Worm (Caenorhabditis elegans) whole organism, young adult: ENCODE measurements around the gene C46F11.5.
A peak's percentile ranks its signal among the peaks of the same experiment; 100 is the strongest.

Source experiments
- B0336.3 ChIP-seq: fragments of 200-800 bp; sonication (Bioruptor generic); IDR thresholded peaks from 2 replicates; pipeline ENCODE4 v1.3.6; 2022; ENCODE audit warnings: missing genetic modification characterization, missing compliant biosample characterization
- D2030.7 ChIP-seq: fragments of 200-800 bp; sonication (Bioruptor generic); IDR thresholded peaks from 2 replicates; pipeline ENCODE4 v1.3.6; 2022; ENCODE audit warnings: missing genetic modification reagents, missing genetic modification characterization, missing compliant biosample characterization
- F22D6.2 ChIP-seq: sonication (generic microtip); optimal IDR thresholded peaks from 2 replicates; lab custom pipeline; 2016; ENCODE audit warnings: mild to moderate bottlenecking, missing genetic modification characterization, missing compliant biosample characterization
- F23B12.7 ChIP-seq: sonication (generic microtip); optimal IDR thresholded peaks from 2 replicates; lab custom pipeline; 2017; ENCODE audit warnings: missing genetic modification characterization, mild to moderate bottlenecking, missing compliant biosample characterization, antibody characterized with exemption, moderate library complexity; ENCODE audit not compliant: insufficient read depth
- Y53G8AR.9 ChIP-seq: fragments of 200-800 bp; sonication (Bioruptor generic); conservative IDR thresholded peaks from 2 replicates; pipeline ENCODE4 v1.3.6; 2022; ENCODE audit warnings: missing genetic modification reagents, missing genetic modification characterization, missing compliant biosample characterization
- Y56A3A.18 ChIP-seq: fragments of 200-800 bp; sonication (Bioruptor generic); IDR thresholded peaks from 2 replicates; pipeline ENCODE4 v1.3.6; 2022; ENCODE audit warnings: missing genetic modification reagents, missing genetic modification characterization, missing compliant biosample characterization
- ZK185.1 ChIP-seq: sonication (generic microtip); optimal IDR thresholded peaks from 2 replicates; lab custom pipeline; 2016; ENCODE audit warnings: mild to moderate bottlenecking, missing genetic modification characterization, missing compliant biosample characterization; ENCODE audit not compliant: poor library complexity, severe bottlenecking
- aptf-2 ChIP-seq: fragments of 200-800 bp; sonication (Bioruptor generic); conservative IDR thresholded peaks from 2 replicates; pipeline ENCODE4 v1.3.6; 2022; ENCODE audit warnings: missing genetic modification reagents, missing genetic modification characterization, missing compliant biosample characterization
- attf-5 ChIP-seq: fragments of 200-800 bp; sonication (Bioruptor generic); optimal IDR thresholded peaks from 2 replicates; lab custom pipeline; 2018; ENCODE audit warnings: mild to moderate bottlenecking, missing genetic modification characterization, missing compliant biosample characterization
- bed-1 ChIP-seq: fragments of 200-800 bp; sonication (Bioruptor generic); IDR thresholded peaks from 2 replicates; pipeline ENCODE4 v1.3.6; 2022; ENCODE audit warnings: missing genetic modification reagents, missing genetic modification characterization, missing compliant biosample characterization
- bed-2 ChIP-seq: fragments of 200-800 bp; sonication (Bioruptor generic); IDR thresholded peaks from 2 replicates; pipeline ENCODE4 v1.3.6; 2022; ENCODE audit warnings: missing genetic modification reagents, missing genetic modification characterization, missing compliant biosample characterization
- cebp-1 ChIP-seq, 2 experiments: fragments of 200-800 bp in 1 of 2; sonication (Bioruptor generic) in 1 of 2; sonication (generic microtip) in 1 of 2; IDR thresholded peaks in 1 of 2; optimal IDR thresholded peaks in 1 of 2; 2 replicates each; pipeline versions ENCODE4 v1.3.6 to Lab custom; 2017 to 2022; ENCODE audit warnings: missing compliant biosample characterization in 2 of 2, missing genetic modification characterization in 2 of 2, mild to moderate bottlenecking in 1 of 2, missing genetic modification reagents in 1 of 2, moderate library complexity in 1 of 2
- efl-1 ChIP-seq: fragments of 150-350 bp; optimal IDR thresholded peaks from 2 replicates; lab custom pipeline; 2014; ENCODE audit warnings: missing biosample characterization, missing genetic modification reagents, missing genetic modification characterization
- egl-18 ChIP-seq: fragments of 200-800 bp; sonication (Bioruptor generic); IDR thresholded peaks from 2 replicates; pipeline ENCODE4 v1.3.6; 2022; ENCODE audit warnings: missing genetic modification reagents, missing genetic modification characterization, missing compliant biosample characterization
- egrh-3 ChIP-seq: fragments of 200-800 bp; sonication (Bioruptor generic); IDR thresholded peaks from 2 replicates; pipeline ENCODE4 v1.3.6; 2022; ENCODE audit warnings: missing genetic modification reagents, missing genetic modification characterization, missing compliant biosample characterization
- him-1 ChIP-seq: sonication (generic microtip); optimal IDR thresholded peaks from 2 replicates; lab custom pipeline; 2016; ENCODE audit warnings: missing genotype, missing genetic modification reagents, missing genetic modification characterization, missing compliant biosample characterization
- hlh-26 ChIP-seq: fragments of 200-800 bp; sonication (Bioruptor generic); conservative IDR thresholded peaks from 2 replicates; pipeline ENCODE4 v1.3.6; 2022; ENCODE audit warnings: missing genetic modification reagents, missing genetic modification characterization, missing compliant biosample characterization
- hmg-20 ChIP-seq: fragments of 200-800 bp; sonication (Bioruptor generic); IDR thresholded peaks from 2 replicates; pipeline ENCODE4 v1.3.6; 2022; ENCODE audit warnings: missing genetic modification reagents, missing genetic modification characterization, missing compliant biosample characterization
- hsf-1 ChIP-seq: fragments of 200-800 bp; sonication (Bioruptor generic); IDR thresholded peaks from 2 replicates; pipeline ENCODE4 v1.3.6; 2022; ENCODE audit warnings: missing genetic modification reagents, missing genetic modification characterization, missing compliant biosample characterization
- lag-1 ChIP-seq: fragments of 200-800 bp; sonication (Bioruptor generic); IDR thresholded peaks from 2 replicates; pipeline ENCODE4 v1.3.6; 2022; ENCODE audit warnings: missing genetic modification reagents, missing genetic modification characterization, missing compliant biosample characterization
- lin-26 ChIP-seq: fragments of 200-800 bp; sonication (Bioruptor generic); IDR thresholded peaks from 2 replicates; pipeline ENCODE4 v1.3.6; 2022; ENCODE audit warnings: missing genetic modification reagents, missing genetic modification characterization, missing compliant biosample characterization
- lin-54 ChIP-seq: fragments of 200-800 bp; sonication (Bioruptor generic); optimal IDR thresholded peaks from 2 replicates; lab custom pipeline; 2018; ENCODE audit warnings: mild to moderate bottlenecking, missing genetic modification characterization, missing compliant biosample characterization
- lsl-1 ChIP-seq: fragments of 200-800 bp; sonication (Bioruptor generic); optimal IDR thresholded peaks from 2 replicates; lab custom pipeline; 2018; ENCODE audit warnings: mild to moderate bottlenecking, missing genetic modification characterization, moderate library complexity, missing compliant biosample characterization
- lsy-27 ChIP-seq: sonication (generic microtip); optimal IDR thresholded peaks from 2 replicates; lab custom pipeline; 2017; ENCODE audit warnings: missing genetic modification characterization, mild to moderate bottlenecking, missing compliant biosample characterization, antibody characterized with exemption, missing genotype, borderline replicate concordance; ENCODE audit not compliant: insufficient read depth
- madf-8 ChIP-seq: fragments of 200-800 bp; sonication (Bioruptor generic); conservative IDR thresholded peaks from 2 replicates; pipeline ENCODE4 v1.3.6; 2022; ENCODE audit warnings: missing genetic modification reagents, missing genetic modification characterization, missing compliant biosample characterization
- nfyb-1 ChIP-seq: fragments of 200-800 bp; sonication (Bioruptor generic); IDR thresholded peaks from 2 replicates; pipeline ENCODE4 v1.3.6; 2022; ENCODE audit warnings: missing genetic modification reagents, missing genetic modification characterization, missing compliant biosample characterization
- nhr-80 ChIP-seq: sonication (generic microtip); optimal IDR thresholded peaks from 2 replicates; lab custom pipeline; 2016; ENCODE audit warnings: missing genetic modification characterization, missing compliant biosample characterization
- pbrm-1 ChIP-seq: fragments of 200-800 bp; sonication (Bioruptor generic); IDR thresholded peaks from 2 replicates; pipeline ENCODE4 v1.3.6; 2022; ENCODE audit warnings: missing genetic modification reagents, missing genetic modification characterization, missing compliant biosample characterization
- repo-1 ChIP-seq: sonication (generic microtip); optimal IDR thresholded peaks from 2 replicates; lab custom pipeline; 2017; ENCODE audit warnings: mild to moderate bottlenecking, missing genetic modification characterization, missing compliant biosample characterization
- sea-2 ChIP-seq: fragments of 200-800 bp; sonication (Bioruptor generic); IDR thresholded peaks from 2 replicates; pipeline ENCODE4 v1.3.6; 2022; ENCODE audit warnings: missing genetic modification characterization, missing compliant biosample characterization
- snpc-1.1 ChIP-seq: sonication (generic microtip); optimal IDR thresholded peaks from 2 replicates; lab custom pipeline; 2017; ENCODE audit warnings: missing genetic modification characterization, mild to moderate bottlenecking, missing compliant biosample characterization, antibody characterized with exemption, moderate library complexity, missing genotype, missing genetic modification reagents; ENCODE audit not compliant: insufficient read depth
- snpc-3.4 ChIP-seq: sonication (generic microtip); optimal IDR thresholded peaks from 2 replicates; lab custom pipeline; 2017; ENCODE audit warnings: missing genetic modification characterization, mild to moderate bottlenecking, missing compliant biosample characterization, antibody characterized with exemption, moderate library complexity, missing genotype, missing genetic modification reagents
- zfh-2 ChIP-seq: fragments of 200-800 bp; sonication (Bioruptor generic); conservative IDR thresholded peaks from 2 replicates; pipeline ENCODE4 v1.3.6; 2022; ENCODE audit warnings: missing genetic modification reagents, missing genetic modification characterization, missing compliant biosample characterization
- ztf-25 ChIP-seq: fragments of 200-800 bp; sonication (Bioruptor generic); IDR thresholded peaks from 2 replicates; pipeline ENCODE4 v1.3.6; 2022; ENCODE audit warnings: missing genetic modification reagents, missing genetic modification characterization, missing compliant biosample characterization

Gene C46F11.5

ce11 chrIII:3637251-3637989 lies 20.0 kb downstream of the C46F11.5 start:
- TF ChIP-seq egrh-3 (GFP tag; lab: Robert Waterston, UW) (no peak), zfh-2 (peak; percentile 45; the same call in 1 of the 2 replicates), pbrm-1 (no peak), attf-5 (GFP tag; lab: Kevin White, UChicago) (peak; percentile 61), lsl-1 (GFP tag; lab: Kevin White, UChicago) (no peak), Y56A3A.18 (GFP tag; lab: Robert Waterston, UW) (no peak), D2030.7 (GFP tag; lab: Robert Waterston, UW) (no peak), cebp-1 (GFP tag; IDR thresholded peaks at IDR 0.05; lab: Robert Waterston, UW) (peak; percentile 52; the same call in 1 of the 2 replicates), cebp-1 (tag; optimal IDR thresholded peaks at IDR 0.05; lab: Kevin White, UChicago) (peak; percentile 91), Y53G8AR.9 (GFP tag; lab: Robert Waterston, UW) (no peak), nhr-80 (peak; percentile 86)
- TF ChIP-seq, all 124 proteins: peak for 4

ce11 chrIII:3635844-3636243 lies 21.6 kb downstream of the C46F11.5 start, which contains the start of gene rilp-1:
TSS of gene rilp-1 (plus strand) at chrIII:3636144.
- no peak for TF ChIP-seq F22D6.2 (tag; lab: Kevin White, UChicago)
- no peak for TF ChIP-seq hsf-1 (GFP tag; lab: Robert Waterston, UW)
- no peak for TF ChIP-seq egl-18 (GFP tag; lab: Robert Waterston, UW)
- TF ChIP-seq hlh-26 (GFP tag; lab: Robert Waterston, UW): no peak
- TF ChIP-seq lsy-27 (tag; lab: Kevin White, UChicago): no peak
- TF ChIP-seq F23B12.7 (tag; lab: Kevin White, UChicago): no peak
- no peak for TF ChIP-seq bed-1 (GFP tag; lab: Robert Waterston, UW)

ce11 chrIII:3634873-3635272 lies 22.5 kb downstream of the C46F11.5 start:
- TF ChIP-seq ZK185.1 (tag; lab: Kevin White, UChicago): no peak
- TF ChIP-seq nfyb-1 (GFP tag; lab: Robert Waterston, UW): peak; percentile 73
- no peak for TF ChIP-seq aptf-2 (GFP tag; lab: Robert Waterston, UW)
- TF ChIP-seq efl-1 (GFP tag; lab: Kevin White, UChicago): no peak
- TF ChIP-seq sea-2 (GFP tag; lab: Robert Waterston, UW): no peak

- no peak for TF ChIP-seq snpc-1.1 (tag; lab: Kevin White, UChicago)
- TF ChIP-seq ztf-25 (GFP tag; lab: Robert Waterston, UW): no peak
- no peak for TF ChIP-seq D2030.7 (GFP tag; lab: Robert Waterston, UW)
- TF ChIP-seq bed-2 (GFP tag; lab: Robert Waterston, UW): no peak
- no peak for TF ChIP-seq B0336.3
- TF ChIP-seq snpc-3.4 (tag; lab: Kevin White, UChicago): no peak
- TF ChIP-seq him-1: no peak
- no peak for TF ChIP-seq hmg-20
- TF ChIP-seq madf-8 (GFP tag; lab: Robert Waterston, UW): no peak
- no peak for TF ChIP-seq lag-1 (GFP tag; lab: Robert Waterston, UW)
- TF ChIP-seq lin-26 (GFP tag; lab: Robert Waterston, UW): no peak
- no peak for TF ChIP-seq F22D6.2 (tag; lab: Kevin White, UChicago)
- TF ChIP-seq lin-54 (GFP tag; lab: Kevin White, UChicago): no peak
- no peak for TF ChIP-seq repo-1
- TF ChIP-seq sea-2 (GFP tag; lab: Robert Waterston, UW): no peak
Measured at ce11 chrIII:3634158-3634557, 23.2 kb downstream of the C46F11.5 start.
